Fruit fly (Drosophila melanogaster) whole organism, prepupa: ENCODE measurements around the gene tty.

Source experiments
- Blimp-1 ChIP-seq: fragments of 200-800 bp; sonication (Bioruptor generic); optimal IDR thresholded peaks from 3 replicates; lab custom pipeline; 2017; ENCODE audit warnings: missing biosample characterization, missing genetic modification characterization, mild to moderate bottlenecking, moderate library complexity, missing genetic modification reagents
- CG10631 ChIP-seq: fragments of 200-800 bp; sonication (Bioruptor generic); optimal IDR thresholded peaks from 2 replicates; lab custom pipeline; 2016; ENCODE audit warnings: missing biosample characterization, missing genetic modification characterization
- CG10669 ChIP-seq: fragments of 200-800 bp; sonication (Bioruptor generic); optimal IDR thresholded peaks from 3 replicates; lab custom pipeline; 2018; ENCODE audit warnings: missing biosample characterization, mild to moderate bottlenecking, missing genetic modification characterization, moderate library complexity
- CG11294 ChIP-seq: fragments of 200-800 bp; sonication (Bioruptor generic); IDR thresholded peaks from 2 replicates; pipeline ENCODE4 v1.3.6; 2022; ENCODE audit warnings: missing biosample characterization, missing genetic modification characterization
- CG11902 ChIP-seq: fragments of 200-800 bp; sonication (Bioruptor generic); optimal IDR thresholded peaks from 3 replicates; lab custom pipeline; 2016; ENCODE audit warnings: missing biosample characterization, missing genetic modification characterization
- CG15336 ChIP-seq: fragments of 200-800 bp; sonication (Bioruptor generic); IDR thresholded peaks from 2 replicates; pipeline ENCODE4 v1.3.6; 2022; ENCODE audit warnings: missing biosample characterization, missing genetic modification characterization
- CG3032 ChIP-seq: fragments of 200-800 bp; optimal IDR thresholded peaks from 2 replicates; lab custom pipeline; 2019; ENCODE audit warnings: missing biosample characterization, mild to moderate bottlenecking, missing genetic modification characterization, moderate library complexity
- CG31627 ChIP-seq: fragments of 200-800 bp; sonication (Bioruptor generic); optimal IDR thresholded peaks from 3 replicates; lab custom pipeline; 2016; ENCODE audit warnings: missing biosample characterization, missing genetic modification characterization
- CG34406 ChIP-seq: fragments of 200-800 bp; sonication (Bioruptor generic); optimal IDR thresholded peaks from 3 replicates; lab custom pipeline; 2016; ENCODE audit warnings: missing biosample characterization, missing genetic modification characterization
- CG6792 ChIP-seq: fragments of 200-800 bp; sonication (Bioruptor generic); optimal IDR thresholded peaks from 3 replicates; lab custom pipeline; 2016; ENCODE audit warnings: missing biosample characterization, missing genetic modification characterization
- CG6808 ChIP-seq: fragments of 200-800 bp; sonication (Bioruptor generic); optimal IDR thresholded peaks from 3 replicates; lab custom pipeline; 2017; ENCODE audit warnings: missing biosample characterization, missing genetic modification characterization, mild to moderate bottlenecking, moderate library complexity, missing genetic modification reagents
- CG7368 ChIP-seq: fragments of 200-800 bp; sonication (Bioruptor generic); optimal IDR thresholded peaks from 3 replicates; lab custom pipeline; 2016; ENCODE audit warnings: missing biosample characterization, missing genetic modification characterization
- Eip75B ChIP-seq: fragments of 200-800 bp; sonication (Bioruptor generic); optimal IDR thresholded peaks from 3 replicates; lab custom pipeline; 2016; ENCODE audit warnings: missing biosample characterization, missing genetic modification characterization
- Eip78C ChIP-seq: fragments of 200-800 bp; sonication (Bioruptor generic); peaks from one replicate; lab custom pipeline; 2016; ENCODE audit warnings: missing biosample characterization, missing genetic modification characterization
- Eip93F ChIP-seq: fragments of 200-800 bp; sonication (Bioruptor generic); optimal IDR thresholded peaks from 2 replicates; lab custom pipeline; 2016; ENCODE audit warnings: missing biosample characterization, mild to moderate bottlenecking, missing genetic modification characterization
- Ets96B ChIP-seq: fragments of 200-800 bp; optimal IDR thresholded peaks from 2 replicates; lab custom pipeline; 2019; ENCODE audit warnings: missing biosample characterization, mild to moderate bottlenecking, missing genetic modification characterization, moderate library complexity
- Hr4 ChIP-seq: fragments of 200-800 bp; sonication (Bioruptor generic); optimal IDR thresholded peaks from 3 replicates; lab custom pipeline; 2016; ENCODE audit warnings: missing biosample characterization, missing genetic modification characterization
- Smox ChIP-seq: fragments of 200-800 bp; sonication (Bioruptor generic); optimal IDR thresholded peaks from 3 replicates; lab custom pipeline; 2016; ENCODE audit warnings: missing biosample characterization, missing genetic modification characterization
- Sox14 ChIP-seq: fragments of 200-800 bp; sonication (Bioruptor generic); optimal IDR thresholded peaks from 3 replicates; lab custom pipeline; 2016; ENCODE audit warnings: missing biosample characterization, missing genetic modification characterization
- achi ChIP-seq: fragments of 200-800 bp; sonication (Bioruptor generic); optimal IDR thresholded peaks from 3 replicates; lab custom pipeline; 2016; ENCODE audit warnings: missing biosample characterization, missing genetic modification characterization
- acj6 ChIP-seq: fragments of 200-800 bp; sonication (Bioruptor generic); optimal IDR thresholded peaks from 3 replicates; lab custom pipeline; 2016; ENCODE audit warnings: missing biosample characterization, missing genetic modification characterization
- cyc ChIP-seq: fragments of 200-800 bp; sonication (Bioruptor generic); optimal IDR thresholded peaks from 3 replicates; lab custom pipeline; 2016; ENCODE audit warnings: missing biosample characterization, missing genetic modification characterization
- dsx ChIP-seq: fragments of 200-800 bp; optimal IDR thresholded peaks from 3 replicates; lab custom pipeline; 2019; ENCODE audit warnings: missing biosample characterization, mild to moderate bottlenecking, missing genetic modification characterization, moderate library complexity; ENCODE audit not compliant: poor library complexity, severe bottlenecking
- eg ChIP-seq: fragments of 200-800 bp; sonication (Bioruptor generic); IDR thresholded peaks from 3 replicates; pipeline ENCODE4 v1.3.6; 2022; ENCODE audit warnings: missing biosample characterization, missing genetic modification characterization
- esn ChIP-seq: fragments of 200-800 bp; sonication (Bioruptor generic); optimal IDR thresholded peaks from 2 replicates; lab custom pipeline; 2016; ENCODE audit warnings: missing biosample characterization, mild to moderate bottlenecking, missing genetic modification characterization, moderate library complexity
- fkh ChIP-seq: fragments of 200-800 bp; sonication (Bioruptor generic); optimal IDR thresholded peaks from 3 replicates; lab custom pipeline; 2017; ENCODE audit warnings: missing biosample characterization, mild to moderate bottlenecking, missing genetic modification characterization, moderate library complexity
- net ChIP-seq: fragments of 200-800 bp; sonication (Bioruptor generic); optimal IDR thresholded peaks from 3 replicates; lab custom pipeline; 2016; ENCODE audit warnings: missing biosample characterization, missing genetic modification characterization
- salr ChIP-seq, 2 experiments: fragments of 200-800 bp; sonication (Bioruptor generic); optimal IDR thresholded peaks; 3 replicates each; lab custom pipeline; 2016 to 2018; ENCODE audit warnings: missing biosample characterization in 2 of 2, missing genetic modification characterization in 2 of 2, mild to moderate bottlenecking in 1 of 2
- spab ChIP-seq: fragments of 200-800 bp; sonication (Bioruptor generic); optimal IDR thresholded peaks from 2 replicates; lab custom pipeline; 2017; ENCODE audit warnings: missing biosample characterization, mild to moderate bottlenecking, missing genetic modification characterization, missing genetic modification reagents
- ss ChIP-seq, 2 experiments: fragments of 200-800 bp; sonication (Bioruptor generic); optimal IDR thresholded peaks; 2 replicates in 1 of 2; 3 replicates in 1 of 2; lab custom pipeline; 2017 to 2018; ENCODE audit warnings: mild to moderate bottlenecking in 2 of 2, missing biosample characterization in 2 of 2, missing genetic modification characterization in 2 of 2, moderate library complexity in 1 of 2
- svp ChIP-seq: fragments of 200-800 bp; sonication (Bioruptor generic); peaks from one replicate; lab custom pipeline; 2016; ENCODE audit warnings: missing biosample characterization, missing genetic modification characterization
- topi ChIP-seq: fragments of 200-800 bp; sonication (Bioruptor generic); optimal IDR thresholded peaks from 3 replicates; lab custom pipeline; 2016; ENCODE audit warnings: missing biosample characterization, missing genetic modification characterization
- vri ChIP-seq: fragments of 200-800 bp; sonication (Bioruptor generic); optimal IDR thresholded peaks from 3 replicates; lab custom pipeline; 2016; ENCODE audit warnings: missing biosample characterization, mild to moderate bottlenecking, missing genetic modification characterization

Gene tty

dm6 chrX:21366311-21366990 lies 27.0 kb upstream of the tty start (continued):
- peak; percentile 79 for TF ChIP-seq Hr4
- peak; percentile 42 for TF ChIP-seq CG31627
- TF ChIP-seq CG11902 (GFP tag; lab: Kevin White, UChicago), result peak; percentile 79
- peak; percentile 63 for TF ChIP-seq spab
- peak; percentile 6 for TF ChIP-seq Eip75B (GFP tag; lab: Kevin White, UChicago)
- peak; percentile 82 for TF ChIP-seq eg (GFP tag; lab: Robert Waterston, UW)
- peak; percentile 69; the same call in 1 of the 2 replicates for TF ChIP-seq CG11294 (GFP tag; lab: Robert Waterston, UW)
- TF ChIP-seq CG15336 (GFP tag; lab: Robert Waterston, UW), result peak; percentile 94
- TF ChIP-seq Blimp-1 (GFP tag; lab: Kevin White, UChicago), result peak; percentile 57
- peak; percentile 48 for TF ChIP-seq cyc (GFP tag; lab: Kevin White, UChicago)
- peak; percentile 66 for TF ChIP-seq topi (GFP tag; lab: Kevin White, UChicago)
- peak; percentile 81 for TF ChIP-seq acj6
- TF ChIP-seq Smox (GFP tag; lab: Kevin White, UChicago), result peak; percentile 66
- TF ChIP-seq CG10631 (GFP tag; lab: Kevin White, UChicago), result peak; percentile 78
- peak; percentile 94 for TF ChIP-seq Eip78C (GFP tag; lab: Kevin White, UChicago)
- peak; percentile 71 for TF ChIP-seq CG10669 (GFP tag; lab: Kevin White, UChicago)
- TF ChIP-seq Ets96B, result peak; percentile 74

dm6 chrX:21365421-21365820 lies 25.9 kb upstream of the tty start:
- TF ChIP-seq Eip78C (GFP tag; lab: Kevin White, UChicago) (peak; percentile 28), fkh (peak; percentile 20), vri (GFP tag; lab: Kevin White, UChicago) (peak; percentile 1), svp (GFP tag; lab: Kevin White, UChicago) (peak; percentile 68), CG34406 (GFP tag; lab: Kevin White, UChicago) (no peak), Eip93F (peak; percentile 60), CG7368 (GFP tag; lab: Kevin White, UChicago) (no peak)

- TF ChIP-seq Eip75B (GFP tag; lab: Kevin White, UChicago) (peak; percentile 17), Sox14 (GFP tag; lab: Kevin White, UChicago) (peak; percentile 4), Eip78C (GFP tag; lab: Kevin White, UChicago) (peak; percentile 71), CG6808 (GFP tag; lab: Kevin White, UChicago) (peak; percentile 22), svp (GFP tag; lab: Kevin White, UChicago) (peak; percentile 36), salr (GFP tag; optimal IDR thresholded peaks at IDR 0.05; lab: Kevin White, UChicago) (no peak), dsx (peak; percentile 12), vri (GFP tag; lab: Kevin White, UChicago) (peak; percentile 99), CG6792 (no peak), fkh (peak; percentile 98), CG3032 (tag; lab: Kevin White, UChicago) (peak; percentile 19), CG31627 (no peak), topi (GFP tag; lab: Kevin White, UChicago) (peak; percentile 19), net (GFP tag; lab: Kevin White, UChicago) (no peak), esn (GFP tag; lab: Kevin White, UChicago) (peak; percentile 42), Smox (GFP tag; lab: Kevin White, UChicago) (peak; percentile 6), achi (no peak), ss (GFP tag; optimal IDR thresholded peaks at IDR 0.05; lab: Kevin White, UChicago) (peak in 1 of 2 experiments; percentile 25)
These were observed 23.4 kb upstream of the tty start, which contains the start of the genes bbx and waw for dm6 chrX:21362878-21363277. TSS of gene bbx (plus strand) at chrX:21363028. TSS of gene waw (plus strand) at chrX:21363028.
